Fruit fly (Drosophila melanogaster) whole organism, pupa: ENCODE data around the gene Shawl.

Experiments
- CG10348 ChIP-seq: fragments of 200-800 bp; sonication (Bioruptor generic); IDR thresholded peaks from 2 replicates; pipeline ENCODE4 v1.3.6; 2022; ENCODE audit warnings: missing biosample characterization, missing genetic modification characterization
- CG13204 ChIP-seq: fragments of 200-800 bp; sonication (Bioruptor generic); optimal IDR thresholded peaks from 2 replicates; lab custom pipeline; 2018; ENCODE audit warnings: missing biosample characterization, mild to moderate bottlenecking, missing genetic modification characterization, moderate library complexity
- CG15710 ChIP-seq: fragments of 200-800 bp; sonication (Bioruptor generic); optimal IDR thresholded peaks from 2 replicates; lab custom pipeline; 2018; ENCODE audit warnings: missing biosample characterization, mild to moderate bottlenecking, missing genetic modification characterization, moderate library complexity
- CG17806 ChIP-seq: fragments of 200-800 bp; sonication (Bioruptor generic); optimal IDR thresholded peaks from 2 replicates; lab custom pipeline; 2018; ENCODE audit warnings: missing biosample characterization, mild to moderate bottlenecking, missing genetic modification characterization, moderate library complexity
- CG32121 ChIP-seq: fragments of 200-800 bp; sonication (Bioruptor generic); IDR thresholded peaks from 2 replicates; pipeline ENCODE4 v1.3.6; 2022; ENCODE audit warnings: missing biosample characterization, missing genetic modification characterization
- CG34367 ChIP-seq: fragments of 200-800 bp; sonication (Bioruptor generic); optimal IDR thresholded peaks from 2 replicates; lab custom pipeline; 2018; ENCODE audit warnings: missing biosample characterization, mild to moderate bottlenecking, missing genetic modification characterization
- CG4496 ChIP-seq: fragments of 200-800 bp; sonication (Bioruptor generic); IDR thresholded peaks from 3 replicates; pipeline ENCODE4 v1.3.6; 2022; ENCODE audit warnings: missing biosample characterization, missing genetic modification characterization
- CG8159 ChIP-seq: fragments of 200-800 bp; sonication (Bioruptor generic); optimal IDR thresholded peaks from 3 replicates; lab custom pipeline; 2018; ENCODE audit warnings: missing biosample characterization, mild to moderate bottlenecking, missing genetic modification characterization, moderate library complexity
- D1 ChIP-seq: fragments of 200-800 bp; sonication (Bioruptor generic); optimal IDR thresholded peaks from 2 replicates; lab custom pipeline; 2018; ENCODE audit warnings: missing biosample characterization, mild to moderate bottlenecking, missing genetic modification characterization, moderate library complexity
- EcR ChIP-seq: fragments of 200-800 bp; sonication (Bioruptor generic); optimal IDR thresholded peaks from 3 replicates; lab custom pipeline; 2019; ENCODE audit warnings: missing biosample characterization, missing genetic modification characterization, mild to moderate bottlenecking, moderate library complexity, missing genetic modification reagents
- Pif1A ChIP-seq: fragments of 200-800 bp; sonication (Bioruptor generic); optimal IDR thresholded peaks from 3 replicates; lab custom pipeline; 2016; ENCODE audit warnings: missing biosample characterization, missing genetic modification characterization
- fd96Ca ChIP-seq: fragments of 200-800 bp; sonication (Bioruptor generic); IDR thresholded peaks from 3 replicates; pipeline ENCODE4 v1.3.6; 2022; ENCODE audit warnings: missing biosample characterization, missing genetic modification characterization
- gl ChIP-seq: fragments of 200-800 bp; sonication (Bioruptor generic); optimal IDR thresholded peaks from 2 replicates; lab custom pipeline; 2018; ENCODE audit warnings: missing biosample characterization, mild to moderate bottlenecking, missing genetic modification characterization

DNA sequence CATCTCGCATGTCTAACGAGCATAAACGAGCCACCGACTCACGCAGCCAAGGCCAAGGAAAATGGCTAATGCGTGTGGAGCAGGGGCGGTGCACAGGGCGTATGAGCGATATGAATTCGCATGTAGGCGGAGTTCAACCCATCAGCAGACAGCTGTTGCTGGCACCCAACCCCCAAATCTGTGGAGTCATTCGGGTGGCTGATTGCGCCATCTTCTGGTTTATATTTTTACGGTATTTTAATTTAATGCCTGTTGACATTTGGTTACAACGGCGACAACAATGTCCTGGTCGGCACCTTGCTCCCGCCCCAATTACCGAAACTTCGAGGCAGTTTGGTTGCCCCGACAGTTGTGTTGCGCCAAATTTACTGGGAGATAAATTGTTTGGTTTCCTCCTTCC, 93.9 kb downstream of the Shawl start:
- no peak for TF ChIP-seq Pif1A (GFP tag; lab: Kevin White, UChicago)
- no peak for TF ChIP-seq CG34367
- TF ChIP-seq D1 (tag; lab: Kevin White, UChicago) = no peak
- TF ChIP-seq CG10348 (GFP tag; lab: Robert Waterston, UW) = no peak
- TF ChIP-seq CG8159 = no peak
- no peak for TF ChIP-seq EcR (GFP tag; lab: Kevin White, UChicago)
- no peak for TF ChIP-seq CG4496
- TF ChIP-seq gl (tag; lab: Kevin White, UChicago) = no peak
- no peak for TF ChIP-seq CG15710 (tag; lab: Kevin White, UChicago)
- TF ChIP-seq fd96Ca (GFP tag; lab: Robert Waterston, UW) = no peak
- no peak for TF ChIP-seq CG17806 (tag; lab: Kevin White, UChicago)
- no peak for TF ChIP-seq CG13204 (GFP tag; lab: Kevin White, UChicago)
- no peak for TF ChIP-seq CG32121
